Worm (Caenorhabditis elegans) whole organism, L4/young adult: ENCODE data around the gene ops-1.

Experiments
- W03F9.2 ChIP-seq: fragments of 150-350 bp; optimal IDR thresholded peaks from 2 replicates; lab custom pipeline; 2014; ENCODE audit warnings: missing biosample characterization, missing genetic modification characterization
- him-1 ChIP-seq: sonication (generic microtip); optimal IDR thresholded peaks from 2 replicates; lab custom pipeline; 2016; ENCODE audit warnings: missing genotype, missing genetic modification reagents, missing genetic modification characterization, missing compliant biosample characterization

DNA sequence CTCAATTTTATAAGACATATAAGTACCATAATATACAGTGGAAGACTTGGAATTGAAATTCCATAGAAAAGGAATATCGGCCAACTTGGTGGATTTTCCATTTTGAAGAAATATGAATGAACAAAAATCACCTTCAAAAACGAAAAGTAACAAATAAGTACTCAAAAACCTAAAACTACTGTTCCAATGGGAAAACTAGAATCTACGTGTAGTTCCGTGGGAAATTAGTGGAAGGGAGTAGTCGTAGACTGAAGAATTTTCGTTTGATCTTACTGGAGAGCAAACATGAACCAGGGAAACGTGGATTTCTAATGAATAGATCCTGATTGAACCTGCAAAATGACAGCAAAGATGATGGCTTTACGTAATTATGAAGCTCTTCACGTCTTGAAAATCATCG, 12.3 kb downstream of the ops-1 start, which contains the start of gene srv-31:
- TF ChIP-seq him-1 = no peak
- no peak for TF ChIP-seq W03F9.2 (tag; lab: Kevin White, UChicago)
